Worm (Caenorhabditis elegans) whole organism, midembryonic: ENCODE data around the gene unc-22.

Source experiments
- T22C8.4 ChIP-seq: fragments of 200-800 bp; sonication (Bioruptor generic); IDR thresholded peaks from 2 replicates; pipeline ENCODE4 v1.3.6; 2022; ENCODE audit warnings: missing genetic modification characterization, missing compliant biosample characterization
- cog-1 ChIP-seq: sonication (generic microtip); optimal IDR thresholded peaks from 2 replicates; lab custom pipeline; 2016; ENCODE audit warnings: missing genetic modification characterization, missing compliant biosample characterization
- flt-1 ChIP-seq: fragments of 200-800 bp; sonication (Bioruptor generic); IDR thresholded peaks from 2 replicates; pipeline ENCODE4 v1.3.6; 2022; ENCODE audit warnings: missing genetic modification characterization, missing compliant biosample characterization
- klf-2 ChIP-seq: fragments of 200-800 bp; sonication (Bioruptor generic); conservative IDR thresholded peaks from 2 replicates; pipeline ENCODE4 v1.3.6; 2022; ENCODE audit warnings: missing genetic modification reagents, missing genetic modification characterization, missing compliant biosample characterization
- med-1 ChIP-seq: sonication (generic microtip); optimal IDR thresholded peaks from 2 replicates; lab custom pipeline; 2017; ENCODE audit warnings: missing genetic modification characterization, mild to moderate bottlenecking, missing compliant biosample characterization, antibody characterized with exemption, missing genetic modification reagents; ENCODE audit not compliant: insufficient read depth
- ref-1 ChIP-seq: fragments of 200-800 bp; sonication (Bioruptor generic); conservative IDR thresholded peaks from 2 replicates; pipeline ENCODE4 v1.3.6; 2022; ENCODE audit warnings: missing genetic modification reagents, missing genetic modification characterization, missing compliant biosample characterization
- tab-1 ChIP-seq: fragments of 200-800 bp; sonication (Bioruptor generic); IDR thresholded peaks from 2 replicates; pipeline ENCODE4 v1.3.6; 2022; ENCODE audit warnings: missing genetic modification characterization, missing compliant biosample characterization
- ztf-23 ChIP-seq: fragments of 200-800 bp; sonication (Bioruptor generic); IDR thresholded peaks from 2 replicates; pipeline ENCODE4 v1.3.6; 2022; ENCODE audit warnings: missing genetic modification reagents, missing genetic modification characterization, missing compliant biosample characterization
- ztf-29 ChIP-seq: fragments of 200-800 bp; sonication (Bioruptor generic); IDR thresholded peaks from 2 replicates; pipeline ENCODE4 v1.3.6; 2022; ENCODE audit warnings: missing genetic modification reagents, missing genetic modification characterization, missing compliant biosample characterization

The unc-22 gene

ce11 chrIV:12044844-12045738, 34.3 kb upstream of the unc-22 start:
- TF ChIP-seq flt-1 (no peak), T22C8.4 (GFP tag; lab: Robert Waterston, UW) (no peak), tab-1 (GFP tag; lab: Robert Waterston, UW) (no peak), ztf-29 (GFP tag; lab: Robert Waterston, UW) (no peak), med-1 (no peak), cog-1 (tag; lab: Kevin White, UChicago) (no peak), ztf-23 (no peak), ref-1 (GFP tag; lab: Robert Waterston, UW) (no peak), klf-2 (GFP tag; lab: Robert Waterston, UW) (no peak)

- TF ChIP-seq cog-1 (tag; lab: Kevin White, UChicago): no peak
- no peak for TF ChIP-seq flt-1
- TF ChIP-seq T22C8.4 (GFP tag; lab: Robert Waterston, UW): no peak
- no peak for TF ChIP-seq ztf-23
- TF ChIP-seq tab-1 (GFP tag; lab: Robert Waterston, UW): no peak
- TF ChIP-seq ztf-29 (GFP tag; lab: Robert Waterston, UW): no peak
- TF ChIP-seq ref-1 (GFP tag; lab: Robert Waterston, UW): no peak
- no peak for TF ChIP-seq med-1
- TF ChIP-seq klf-2 (GFP tag; lab: Robert Waterston, UW): no peak
These were observed 32.2 kb upstream of the unc-22 start for ce11 chrIV:12043054-12043453.

ce11 chrIV:12040431-12040830, 29.6 kb upstream of the unc-22 start:
- no peak for TF ChIP-seq ztf-29 (GFP tag; lab: Robert Waterston, UW)
- no peak for TF ChIP-seq tab-1 (GFP tag; lab: Robert Waterston, UW)
- TF ChIP-seq med-1: no peak
- no peak for TF ChIP-seq flt-1
- TF ChIP-seq ref-1 (GFP tag; lab: Robert Waterston, UW): no peak
- no peak for TF ChIP-seq klf-2 (GFP tag; lab: Robert Waterston, UW)
- no peak for TF ChIP-seq cog-1 (tag; lab: Kevin White, UChicago)
- TF ChIP-seq T22C8.4 (GFP tag; lab: Robert Waterston, UW): no peak
- no peak for TF ChIP-seq ztf-23

- no peak for TF ChIP-seq ztf-29 (GFP tag; lab: Robert Waterston, UW)
- no peak for TF ChIP-seq tab-1 (GFP tag; lab: Robert Waterston, UW)
- no peak for TF ChIP-seq ref-1 (GFP tag; lab: Robert Waterston, UW)
- TF ChIP-seq cog-1 (tag; lab: Kevin White, UChicago): no peak
- TF ChIP-seq ztf-23: no peak
- TF ChIP-seq T22C8.4 (GFP tag; lab: Robert Waterston, UW): no peak
- no peak for TF ChIP-seq klf-2 (GFP tag; lab: Robert Waterston, UW)
- no peak for TF ChIP-seq med-1
- TF ChIP-seq flt-1: no peak
These were observed 26.1 kb upstream of the unc-22 start for ce11 chrIV:12036924-12037323.

- TF ChIP-seq ztf-29 (GFP tag; lab: Robert Waterston, UW) (no peak), T22C8.4 (GFP tag; lab: Robert Waterston, UW) (no peak), flt-1 (no peak), cog-1 (tag; lab: Kevin White, UChicago) (no peak), ref-1 (GFP tag; lab: Robert Waterston, UW) (no peak), tab-1 (GFP tag; lab: Robert Waterston, UW) (no peak)
These were observed 24.6 kb upstream of the unc-22 start for ce11 chrIV:12035422-12035821.

ce11 chrIV:12034776-12035175, 24.0 kb upstream of the unc-22 start:
- TF ChIP-seq ref-1 (GFP tag; lab: Robert Waterston, UW) (no peak), ztf-23 (no peak), klf-2 (GFP tag; lab: Robert Waterston, UW) (no peak), flt-1 (no peak), ztf-29 (GFP tag; lab: Robert Waterston, UW) (no peak), med-1 (no peak), tab-1 (GFP tag; lab: Robert Waterston, UW) (no peak), cog-1 (tag; lab: Kevin White, UChicago) (no peak), T22C8.4 (GFP tag; lab: Robert Waterston, UW) (no peak)

- TF ChIP-seq tab-1 (GFP tag; lab: Robert Waterston, UW): no peak
- TF ChIP-seq ztf-23: no peak
- no peak for TF ChIP-seq T22C8.4 (GFP tag; lab: Robert Waterston, UW)
- no peak for TF ChIP-seq ref-1 (GFP tag; lab: Robert Waterston, UW)
- no peak for TF ChIP-seq med-1
- TF ChIP-seq cog-1 (tag; lab: Kevin White, UChicago): no peak
- no peak for TF ChIP-seq ztf-29 (GFP tag; lab: Robert Waterston, UW)
- no peak for TF ChIP-seq klf-2 (GFP tag; lab: Robert Waterston, UW)
- TF ChIP-seq flt-1: no peak
These were observed 23.2 kb upstream of the unc-22 start, which contains the start of gene sqst-1 for ce11 chrIV:12033985-12034384. Gene sqst-1, plus strand, starts transcription at chrIV:12034282.

- TF ChIP-seq tab-1 (GFP tag; lab: Robert Waterston, UW): no peak
- TF ChIP-seq cog-1 (tag; lab: Kevin White, UChicago): peak; percentile 81
- TF ChIP-seq T22C8.4 (GFP tag; lab: Robert Waterston, UW): peak; percentile 77
- TF ChIP-seq ztf-29 (GFP tag; lab: Robert Waterston, UW): 0 out of 2 replicates have a peak, but pooled peaks have one; percentile 41
- 0 out of 2 replicates have a peak, but pooled peaks have one; percentile 45 for TF ChIP-seq ztf-23
These were observed 21.6 kb upstream of the unc-22 start for ce11 chrIV:12032383-12032782.

- TF ChIP-seq T22C8.4 (GFP tag; lab: Robert Waterston, UW) (no peak), ztf-23 (no peak), ztf-29 (GFP tag; lab: Robert Waterston, UW) (no peak), ref-1 (GFP tag; lab: Robert Waterston, UW) (no peak), tab-1 (GFP tag; lab: Robert Waterston, UW) (no peak), cog-1 (tag; lab: Kevin White, UChicago) (no peak), flt-1 (no peak), med-1 (no peak), klf-2 (GFP tag; lab: Robert Waterston, UW) (no peak)
These were observed 20.2 kb upstream of the unc-22 start, which contains the start of the genes T12G3.6 and mrpl-51 for ce11 chrIV:12031003-12031402. Gene T12G3.6, minus strand, starts transcription at chrIV:12031271. Gene mrpl-51, plus strand, starts transcription at chrIV:12031324.
